Fruit fly (Drosophila melanogaster): ENCODE results near the gene CG6178.

CG6178 gene

dm6 chr3R:24106059-24106631, 46.0 kb upstream of the CG6178 start:
- TF ChIP-seq pad (GFP tag; optimal IDR thresholded peaks at IDR 0.05) (peak; percentile 44), cic (GFP tag; optimal IDR thresholded peaks at IDR 0.05) (peak; percentile 94), toe (GFP tag; optimal IDR thresholded peaks at IDR 0.05) (peak; percentile 24), bab1 (GFP tag; optimal IDR thresholded peaks at IDR 0.05) (peak; percentile 87), CG5204 (GFP tag; optimal IDR thresholded peaks at IDR 0.05) (peak; percentile 62), CG11617 (GFP tag; optimal IDR thresholded peaks at IDR 0.05) (peak; percentile 60), CG7101 (tag; optimal IDR thresholded peaks at IDR 0.05) (peak; percentile 78), CG12768 (GFP tag; optimal IDR thresholded peaks at IDR 0.05) (peak; percentile 80), kay (GFP tag; ENCODE audit: borderline replicate concordance) (no peak), Hr96 (GFP tag; optimal IDR thresholded peaks at IDR 0.05) (no peak), CG1620 (GFP tag; optimal IDR thresholded peaks at IDR 0.05) (peak; percentile 65), Crg-1 (GFP tag; optimal IDR thresholded peaks at IDR 0.05) (peak; percentile 64), cnc (optimal IDR thresholded peaks at IDR 0.05) (no peak), tj (GFP tag; optimal IDR thresholded peaks at IDR 0.05) (no peak), ovo (GFP tag; optimal IDR thresholded peaks at IDR 0.05) (peak; percentile 5), Mnt (GFP tag; optimal IDR thresholded peaks at IDR 0.05) (peak; percentile 88), CG14711 (tag; optimal IDR thresholded peaks at IDR 0.05) (peak; percentile 68), Clk (GFP tag; optimal IDR thresholded peaks at IDR 0.05) (no peak), CG7045 (GFP tag; optimal IDR thresholded peaks at IDR 0.05) (peak; percentile 59), CG33017 (tag; optimal IDR thresholded peaks at IDR 0.05) (peak; percentile 77)

DNA sequence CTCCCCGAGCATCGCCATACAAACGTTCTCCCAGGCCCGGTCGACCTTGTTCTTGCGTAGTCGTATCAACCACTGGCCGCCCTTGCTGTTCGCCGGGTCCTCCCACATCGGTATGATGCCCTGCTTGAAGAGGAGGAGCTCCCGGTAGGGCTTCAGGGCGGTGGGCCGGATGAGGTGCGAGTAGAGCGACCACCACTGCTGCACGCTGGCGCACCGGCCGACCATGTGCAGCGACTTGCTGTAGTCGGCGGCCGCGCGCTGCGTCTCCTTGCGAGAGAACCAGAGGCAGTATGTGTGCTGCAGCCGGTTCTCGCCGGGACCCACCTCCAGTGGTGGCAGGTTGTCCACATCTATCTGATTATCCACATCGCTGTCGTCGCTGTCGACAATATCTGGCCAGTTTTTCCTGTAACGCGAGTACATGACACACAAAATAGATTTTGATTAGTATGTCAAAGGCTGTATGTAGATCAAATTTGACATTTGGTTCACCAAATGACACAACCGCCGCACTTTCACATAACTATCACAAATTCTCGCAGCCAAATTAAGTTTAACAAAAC, 45.2 kb upstream of the CG6178 start, which contains the start of gene CG10694:
Gene CG10694 (plus strand): TSS at position 513 of the 563 bp plus-strand sequence.
- no peak for TF ChIP-seq Crg-1 (GFP tag; optimal IDR thresholded peaks at IDR 0.05)
- TF ChIP-seq CG7045 (GFP tag; optimal IDR thresholded peaks at IDR 0.05) = no peak
- TF ChIP-seq Mnt (GFP tag; optimal IDR thresholded peaks at IDR 0.05) = no peak
- no peak for TF ChIP-seq bab1 (GFP tag; optimal IDR thresholded peaks at IDR 0.05)
- no peak for TF ChIP-seq CG12768 (GFP tag; optimal IDR thresholded peaks at IDR 0.05)
- no peak for TF ChIP-seq Hr96 (GFP tag; optimal IDR thresholded peaks at IDR 0.05)
- no peak for TF ChIP-seq cic (GFP tag; optimal IDR thresholded peaks at IDR 0.05)
- TF ChIP-seq pad (GFP tag; optimal IDR thresholded peaks at IDR 0.05) = no peak
- TF ChIP-seq CG14711 (tag; optimal IDR thresholded peaks at IDR 0.05) = no peak

- TF ChIP-seq Clk (GFP tag; optimal IDR thresholded peaks at IDR 0.05) (peak; percentile 99), tj (GFP tag; optimal IDR thresholded peaks at IDR 0.05) (peak; percentile 97), CG33017 (tag; optimal IDR thresholded peaks at IDR 0.05) (peak; percentile 100), Mnt (GFP tag; optimal IDR thresholded peaks at IDR 0.05) (peak; percentile 97), toe (GFP tag; optimal IDR thresholded peaks at IDR 0.05) (peak; percentile 98), CG11617 (GFP tag; optimal IDR thresholded peaks at IDR 0.05) (peak; percentile 100), ovo (GFP tag; optimal IDR thresholded peaks at IDR 0.05) (peak; percentile 100), Crg-1 (GFP tag; optimal IDR thresholded peaks at IDR 0.05) (peak; percentile 98), CG7045 (GFP tag; optimal IDR thresholded peaks at IDR 0.05) (peak; percentile 100), CG14711 (tag; optimal IDR thresholded peaks at IDR 0.05) (peak; percentile 99), cnc (optimal IDR thresholded peaks at IDR 0.05) (no peak), cic (GFP tag; optimal IDR thresholded peaks at IDR 0.05) (peak; percentile 98), kay (GFP tag; ENCODE audit: borderline replicate concordance) (no peak), Hr96 (GFP tag; optimal IDR thresholded peaks at IDR 0.05) (peak; percentile 95), CG1620 (GFP tag; optimal IDR thresholded peaks at IDR 0.05) (peak; percentile 96), pad (GFP tag; optimal IDR thresholded peaks at IDR 0.05) (peak; percentile 95), bab1 (GFP tag; optimal IDR thresholded peaks at IDR 0.05) (peak; percentile 99), CG7101 (tag; optimal IDR thresholded peaks at IDR 0.05) (peak; percentile 100), CG12768 (GFP tag; optimal IDR thresholded peaks at IDR 0.05) (peak; percentile 100), CG5204 (GFP tag; optimal IDR thresholded peaks at IDR 0.05) (peak; percentile 98)
Observed at dm6 chr3R:24108902-24109389, 43.2 kb upstream of the CG6178 start, which contains the start of the genes eIF4EHP and CG18428. TSS of gene eIF4EHP (minus strand) at chr3R:24108960. TSS of gene CG18428 (plus strand) at chr3R:24109336.

DNA sequence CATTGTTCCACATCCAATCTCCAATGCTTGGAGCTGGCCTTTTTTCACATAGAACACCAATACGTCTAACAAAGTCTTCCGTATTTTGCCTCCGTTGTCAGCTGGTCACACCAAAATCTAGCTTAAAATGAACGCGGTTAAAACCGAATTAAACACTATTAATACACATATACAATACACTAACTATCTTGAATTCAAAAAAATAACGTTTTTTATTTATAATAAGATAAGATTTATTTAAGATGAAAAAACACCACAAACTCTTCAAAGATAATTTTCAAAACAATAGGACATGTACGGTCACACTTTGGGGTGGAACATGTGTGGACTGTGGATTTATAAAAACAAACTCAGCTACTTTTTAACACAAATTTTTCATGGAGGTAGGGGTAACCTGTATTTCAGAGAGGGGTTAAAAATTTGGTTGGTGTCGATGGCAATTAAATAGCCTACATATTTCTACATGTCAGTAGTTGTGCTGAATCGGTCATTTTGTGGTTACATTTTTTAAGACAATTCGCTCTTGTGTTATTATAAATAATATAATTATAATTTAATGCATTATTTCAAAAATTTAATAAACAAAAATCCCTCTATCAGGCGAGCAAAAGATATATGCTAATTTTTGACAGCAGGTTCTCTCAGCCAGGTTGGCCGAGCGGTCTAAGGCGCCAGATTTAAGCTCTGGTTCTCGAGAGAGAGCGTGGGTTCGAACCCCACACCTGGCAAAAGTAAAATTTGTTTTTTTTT, 39.7 kb upstream of the CG6178 start, which contains the start of gene CG13605:
Gene CG13605 (minus strand): TSS at position 70 of the 750 bp plus-strand sequence.
- TF ChIP-seq Clk (GFP tag; optimal IDR thresholded peaks at IDR 0.05) (peak; percentile 44), cnc (optimal IDR thresholded peaks at IDR 0.05) (no peak), CG1620 (GFP tag; optimal IDR thresholded peaks at IDR 0.05) (peak; percentile 28), pad (GFP tag; optimal IDR thresholded peaks at IDR 0.05) (peak; percentile 62), kay (GFP tag; ENCODE audit: borderline replicate concordance) (no peak), Crg-1 (GFP tag; optimal IDR thresholded peaks at IDR 0.05) (peak; percentile 68), ovo (GFP tag; optimal IDR thresholded peaks at IDR 0.05) (no peak), CG12768 (GFP tag; optimal IDR thresholded peaks at IDR 0.05) (peak; percentile 78), CG11617 (GFP tag; optimal IDR thresholded peaks at IDR 0.05) (peak; percentile 73), bab1 (GFP tag; optimal IDR thresholded peaks at IDR 0.05) (peak; percentile 84), toe (GFP tag; optimal IDR thresholded peaks at IDR 0.05) (peak; percentile 71), cic (GFP tag; optimal IDR thresholded peaks at IDR 0.05) (peak; percentile 27), tj (GFP tag; optimal IDR thresholded peaks at IDR 0.05) (peak; percentile 78), CG33017 (tag; optimal IDR thresholded peaks at IDR 0.05) (peak; percentile 73), CG5204 (GFP tag; optimal IDR thresholded peaks at IDR 0.05) (peak; percentile 64), CG7045 (GFP tag; optimal IDR thresholded peaks at IDR 0.05) (peak; percentile 59), CG14711 (tag; optimal IDR thresholded peaks at IDR 0.05) (peak; percentile 69), CG7101 (tag; optimal IDR thresholded peaks at IDR 0.05) (peak; percentile 68), Mnt (GFP tag; optimal IDR thresholded peaks at IDR 0.05) (peak; percentile 59), Hr96 (GFP tag; optimal IDR thresholded peaks at IDR 0.05) (peak; percentile 27)

DNA sequence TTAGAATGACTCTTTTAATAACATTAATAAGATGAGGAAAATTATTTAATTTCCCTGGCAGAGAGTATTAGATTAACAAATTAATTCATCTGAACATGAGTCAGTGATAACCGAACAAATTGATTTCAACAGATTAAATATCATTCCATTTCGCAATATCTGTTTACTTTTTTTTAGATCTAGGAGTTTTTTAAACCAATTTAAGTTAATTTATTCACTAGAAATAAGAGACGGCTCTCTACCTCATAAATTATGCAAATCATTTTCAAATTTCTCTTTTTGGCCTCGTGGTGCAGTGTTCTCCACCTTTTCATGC, 39.1 kb upstream of the CG6178 start, which contains the start of gene Root:
Gene Root (plus strand): TSS at position 217 of the 316 bp plus-strand sequence.
- TF ChIP-seq CG7101 (tag; optimal IDR thresholded peaks at IDR 0.05) = no peak
- no peak for TF ChIP-seq toe (GFP tag; optimal IDR thresholded peaks at IDR 0.05)
- TF ChIP-seq CG33017 (tag; optimal IDR thresholded peaks at IDR 0.05) = no peak
- no peak for TF ChIP-seq bab1 (GFP tag; optimal IDR thresholded peaks at IDR 0.05)
- no peak for TF ChIP-seq CG11617 (GFP tag; optimal IDR thresholded peaks at IDR 0.05)
- TF ChIP-seq tj (GFP tag; optimal IDR thresholded peaks at IDR 0.05) = no peak

Data from whole organism, adult.